Worm (Caenorhabditis elegans): ENCODE data around the gene ncx-6.

- peak; percentile 91 for TF ChIP-seq him-1 (tag; optimal IDR thresholded peaks at IDR 0.05)
- TF ChIP-seq W03F9.2 (tag; optimal IDR thresholded peaks at IDR 0.05): no peak
These were observed 46.0 kb downstream of the ncx-6 start, which contains the start of gene C07A9.9 for ce11 chrIII:9667591-9668265.
